Fruit fly (Drosophila melanogaster) whole organism, pupa: ENCODE results near the gene CG10738.

Source experiments
- CG10348 ChIP-seq: fragments of 200-800 bp; sonication (Bioruptor generic); IDR thresholded peaks from 2 replicates; pipeline ENCODE4 v1.3.6; 2022; ENCODE audit warnings: missing biosample characterization, missing genetic modification characterization
- CG12605 ChIP-seq: fragments of 200-800 bp; sonication (Bioruptor generic); IDR thresholded peaks from 2 replicates; pipeline ENCODE4 v1.3.6; 2022; ENCODE audit warnings: missing biosample characterization, missing genetic modification characterization
- CG13204 ChIP-seq: fragments of 200-800 bp; sonication (Bioruptor generic); optimal IDR thresholded peaks from 2 replicates; lab custom pipeline; 2018; ENCODE audit warnings: missing biosample characterization, mild to moderate bottlenecking, missing genetic modification characterization, moderate library complexity
- CG14655 ChIP-seq: fragments of 200-800 bp; sonication (Bioruptor generic); optimal IDR thresholded peaks from 3 replicates; lab custom pipeline; 2017; ENCODE audit warnings: mild to moderate bottlenecking, missing biosample characterization, missing genetic modification reagents, missing genetic modification characterization
- CG15710 ChIP-seq: fragments of 200-800 bp; sonication (Bioruptor generic); optimal IDR thresholded peaks from 2 replicates; lab custom pipeline; 2018; ENCODE audit warnings: missing biosample characterization, mild to moderate bottlenecking, missing genetic modification characterization, moderate library complexity
- CG17806 ChIP-seq: fragments of 200-800 bp; sonication (Bioruptor generic); optimal IDR thresholded peaks from 2 replicates; lab custom pipeline; 2018; ENCODE audit warnings: missing biosample characterization, mild to moderate bottlenecking, missing genetic modification characterization, moderate library complexity
- CG32121 ChIP-seq: fragments of 200-800 bp; sonication (Bioruptor generic); IDR thresholded peaks from 2 replicates; pipeline ENCODE4 v1.3.6; 2022; ENCODE audit warnings: missing biosample characterization, missing genetic modification characterization
- CG34367 ChIP-seq: fragments of 200-800 bp; sonication (Bioruptor generic); optimal IDR thresholded peaks from 2 replicates; lab custom pipeline; 2018; ENCODE audit warnings: missing biosample characterization, mild to moderate bottlenecking, missing genetic modification characterization
- CG4496 ChIP-seq: fragments of 200-800 bp; sonication (Bioruptor generic); IDR thresholded peaks from 3 replicates; pipeline ENCODE4 v1.3.6; 2022; ENCODE audit warnings: missing biosample characterization, missing genetic modification characterization
- CG8159 ChIP-seq: fragments of 200-800 bp; sonication (Bioruptor generic); optimal IDR thresholded peaks from 3 replicates; lab custom pipeline; 2018; ENCODE audit warnings: missing biosample characterization, mild to moderate bottlenecking, missing genetic modification characterization, moderate library complexity
- CG8301 ChIP-seq: fragments of 200-800 bp; sonication (Bioruptor generic); optimal IDR thresholded peaks from 2 replicates; lab custom pipeline; 2018; ENCODE audit warnings: missing biosample characterization, mild to moderate bottlenecking, missing genetic modification characterization
- CG9948 ChIP-seq: fragments of 200-800 bp; sonication (Bioruptor generic); optimal IDR thresholded peaks from 2 replicates; lab custom pipeline; 2018; ENCODE audit warnings: missing biosample characterization, mild to moderate bottlenecking, missing genetic modification characterization, moderate library complexity
- D1 ChIP-seq: fragments of 200-800 bp; sonication (Bioruptor generic); optimal IDR thresholded peaks from 2 replicates; lab custom pipeline; 2018; ENCODE audit warnings: missing biosample characterization, mild to moderate bottlenecking, missing genetic modification characterization, moderate library complexity
- EcR ChIP-seq: fragments of 200-800 bp; sonication (Bioruptor generic); optimal IDR thresholded peaks from 3 replicates; lab custom pipeline; 2019; ENCODE audit warnings: missing biosample characterization, missing genetic modification characterization, mild to moderate bottlenecking, moderate library complexity, missing genetic modification reagents
- Ets98B ChIP-seq: fragments of 200-800 bp; sonication (Bioruptor generic); IDR thresholded peaks from 2 replicates; pipeline ENCODE4 v1.3.6; 2022; ENCODE audit warnings: missing biosample characterization, missing genetic modification characterization
- Pif1A ChIP-seq: fragments of 200-800 bp; sonication (Bioruptor generic); optimal IDR thresholded peaks from 3 replicates; lab custom pipeline; 2016; ENCODE audit warnings: missing biosample characterization, missing genetic modification characterization
- Pif1B ChIP-seq: fragments of 200-800 bp; sonication (Bioruptor generic); optimal IDR thresholded peaks from 3 replicates; lab custom pipeline; 2016; ENCODE audit warnings: missing biosample characterization, missing genetic modification characterization
- Snoo ChIP-seq: fragments of 200-800 bp; sonication (Bioruptor generic); optimal IDR thresholded peaks from 3 replicates; lab custom pipeline; 2017; ENCODE audit warnings: missing biosample characterization, mild to moderate bottlenecking, missing genetic modification characterization, inconsistent platforms
- fd96Ca ChIP-seq: fragments of 200-800 bp; sonication (Bioruptor generic); IDR thresholded peaks from 3 replicates; pipeline ENCODE4 v1.3.6; 2022; ENCODE audit warnings: missing biosample characterization, missing genetic modification characterization
- gl ChIP-seq: fragments of 200-800 bp; sonication (Bioruptor generic); optimal IDR thresholded peaks from 2 replicates; lab custom pipeline; 2018; ENCODE audit warnings: missing biosample characterization, mild to moderate bottlenecking, missing genetic modification characterization
- rn ChIP-seq: fragments of 200-800 bp; sonication (Bioruptor generic); IDR thresholded peaks from 2 replicates; pipeline ENCODE4 v1.3.6; 2022; ENCODE audit warnings: missing biosample characterization, missing genetic modification characterization

The CG10738 gene

dm6 chr3L:13480241-13480627 is 29.7 kb downstream of the CG10738 start:
- no peak for TF ChIP-seq CG13204
- no peak for TF ChIP-seq CG4496 (GFP tag; lab: Robert Waterston, UW)
- no peak for TF ChIP-seq gl (tag; lab: Kevin White, UChicago)
- TF ChIP-seq Pif1B (GFP tag; lab: Kevin White, UChicago): no peak
- no peak for TF ChIP-seq D1 (tag; lab: Kevin White, UChicago)
- no peak for TF ChIP-seq CG8159 (tag; lab: Kevin White, UChicago)
- TF ChIP-seq CG14655 (GFP tag; lab: Kevin White, UChicago): no peak
- no peak for TF ChIP-seq fd96Ca (GFP tag; lab: Robert Waterston, UW)
- no peak for TF ChIP-seq Pif1A (GFP tag; lab: Kevin White, UChicago)
- no peak for TF ChIP-seq Ets98B (GFP tag; lab: Robert Waterston, UW)
- TF ChIP-seq EcR: no peak
- TF ChIP-seq rn (GFP tag; lab: Robert Waterston, UW): no peak

dm6 chr3L:13486041-13486859 is 35.7 kb downstream of the CG10738 start, which contains the start of the genes Abp1 and Tgi:
TSS of gene Abp1 (minus strand) at chr3L:13486280.
TSS of gene Tgi (plus strand) at chr3L:13486797.
- TF ChIP-seq CG8301 (tag; lab: Kevin White, UChicago) (no peak), CG9948 (tag; lab: Kevin White, UChicago) (no peak)

dm6 chr3L:13486860-13487404 is 36.4 kb downstream of the CG10738 start:
- no peak for TF ChIP-seq CG15710 (tag; lab: Kevin White, UChicago)
- TF ChIP-seq Pif1B (GFP tag; lab: Kevin White, UChicago): no peak
- no peak for TF ChIP-seq Snoo (tag; lab: Kevin White, UChicago)
- no peak for TF ChIP-seq Pif1A (GFP tag; lab: Kevin White, UChicago)
- TF ChIP-seq CG4496 (GFP tag; lab: Robert Waterston, UW): peak; percentile 62; the same call in 2 of the 3 replicates
- TF ChIP-seq CG12605 (GFP tag; lab: Robert Waterston, UW): no peak
- no peak for TF ChIP-seq D1 (tag; lab: Kevin White, UChicago)
- TF ChIP-seq CG13204: peak; percentile 5
- no peak for TF ChIP-seq fd96Ca (GFP tag; lab: Robert Waterston, UW)
- TF ChIP-seq rn (GFP tag; lab: Robert Waterston, UW): no peak
- no peak for TF ChIP-seq gl (tag; lab: Kevin White, UChicago)
- peak; percentile 5 for TF ChIP-seq CG8301 (tag; lab: Kevin White, UChicago)
- TF ChIP-seq Ets98B (GFP tag; lab: Robert Waterston, UW): peak; percentile 36; the same call in 1 of the 2 replicates
- TF ChIP-seq CG32121 (GFP tag; lab: Robert Waterston, UW): peak; percentile 24; the same call in 1 of the 2 replicates
- TF ChIP-seq CG9948 (tag; lab: Kevin White, UChicago): no peak
- no peak for TF ChIP-seq CG10348 (GFP tag; lab: Robert Waterston, UW)
- TF ChIP-seq CG17806 (tag; lab: Kevin White, UChicago): no peak
- TF ChIP-seq CG8159 (tag; lab: Kevin White, UChicago): no peak
- TF ChIP-seq EcR: peak; percentile 24
- no peak for TF ChIP-seq CG34367 (tag; lab: Kevin White, UChicago)
- no peak for TF ChIP-seq CG14655 (GFP tag; lab: Kevin White, UChicago)

DNA sequence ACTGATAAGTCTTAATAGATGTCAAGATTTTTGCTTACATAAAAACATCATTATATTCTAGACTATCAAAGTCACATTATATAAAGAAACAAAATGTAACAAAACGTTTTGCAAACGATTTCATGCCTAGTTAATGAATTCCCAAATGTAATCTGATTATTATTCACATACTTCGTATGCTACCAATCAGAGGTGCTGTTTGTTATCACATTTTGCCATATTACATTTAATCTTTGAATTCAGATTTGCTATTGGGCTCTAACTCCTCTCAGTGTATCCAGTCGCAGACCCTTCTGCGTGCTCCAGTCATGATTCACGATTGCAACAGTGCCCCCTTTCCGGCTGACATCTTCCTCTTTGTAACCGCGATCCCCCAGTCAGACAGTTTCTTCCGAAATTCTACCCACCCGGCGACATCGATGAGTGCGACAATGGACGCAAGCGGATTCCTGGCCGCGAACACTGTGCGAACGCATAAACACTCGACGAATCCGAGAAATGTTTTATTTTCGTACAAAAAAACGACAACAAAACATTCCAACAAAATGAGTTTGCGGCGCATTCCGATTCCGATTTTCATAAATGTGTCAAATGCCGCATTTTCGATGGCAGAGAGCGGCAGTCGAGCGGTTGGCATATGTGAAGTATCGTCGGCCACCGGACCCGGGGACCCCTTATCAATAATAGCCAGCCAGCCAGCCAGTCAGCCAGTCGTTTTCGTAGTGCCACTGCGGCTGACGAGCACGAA is 37.7 kb downstream of the CG10738 start:
- TF ChIP-seq Pif1B (GFP tag; lab: Kevin White, UChicago): no peak
- TF ChIP-seq gl (tag; lab: Kevin White, UChicago): no peak
- TF ChIP-seq CG15710 (tag; lab: Kevin White, UChicago): peak; percentile 17
- TF ChIP-seq CG10348 (GFP tag; lab: Robert Waterston, UW): no peak
- peak; percentile 34 for TF ChIP-seq CG14655 (GFP tag; lab: Kevin White, UChicago)
- TF ChIP-seq CG8301 (tag; lab: Kevin White, UChicago): peak; percentile 10
- TF ChIP-seq CG9948 (tag; lab: Kevin White, UChicago): peak; percentile 6
- TF ChIP-seq CG12605 (GFP tag; lab: Robert Waterston, UW): no peak
- TF ChIP-seq Snoo (tag; lab: Kevin White, UChicago): peak; percentile 50
- peak; percentile 7 for TF ChIP-seq CG13204
- TF ChIP-seq Pif1A (GFP tag; lab: Kevin White, UChicago): peak; percentile 1
- TF ChIP-seq CG34367 (tag; lab: Kevin White, UChicago): no peak
- TF ChIP-seq CG17806 (tag; lab: Kevin White, UChicago): peak; percentile 26
- no peak for TF ChIP-seq D1 (tag; lab: Kevin White, UChicago)
- TF ChIP-seq EcR: peak; percentile 2
- no peak for TF ChIP-seq rn (GFP tag; lab: Robert Waterston, UW)
- peak; percentile 44 for TF ChIP-seq CG8159 (tag; lab: Kevin White, UChicago)
- TF ChIP-seq Ets98B (GFP tag; lab: Robert Waterston, UW): peak; percentile 8; the same call in 1 of the 2 replicates
- no peak for TF ChIP-seq fd96Ca (GFP tag; lab: Robert Waterston, UW)
- TF ChIP-seq CG32121 (GFP tag; lab: Robert Waterston, UW): peak; percentile 26; the same call in 1 of the 2 replicates
- no peak for TF ChIP-seq CG4496 (GFP tag; lab: Robert Waterston, UW)
